Fruit fly (Drosophila melanogaster) whole organism, embryonic: Measurements from ENCODE around the gene Him.

Experiments used
- CG10654 ChIP-seq: fragments of 200-800 bp; sonication (Bioruptor generic); optimal IDR thresholded peaks from 2 replicates; lab custom pipeline; 2016; ENCODE audit warnings: missing biosample characterization, missing genetic modification characterization
- CG11093 ChIP-seq: fragments of 200-800 bp; sonication (Bioruptor generic); IDR thresholded peaks from 3 replicates; pipeline ENCODE4 v1.3.6; 2022; ENCODE audit warnings: missing biosample characterization, missing genetic modification characterization
- CG12071 ChIP-seq: fragments of 200-800 bp; sonication (Bioruptor generic); optimal IDR thresholded peaks from 3 replicates; lab custom pipeline; 2018; ENCODE audit warnings: missing biosample characterization, mild to moderate bottlenecking, missing genetic modification characterization
- CG12299 ChIP-seq: fragments of 200-800 bp; sonication (Bioruptor generic); optimal IDR thresholded peaks from 2 replicates; lab custom pipeline; 2018; ENCODE audit warnings: missing biosample characterization, mild to moderate bottlenecking, missing genetic modification characterization
- CG12744 ChIP-seq: fragments of 200-800 bp; sonication (Bioruptor generic); optimal IDR thresholded peaks from 2 replicates; lab custom pipeline; 2016; ENCODE audit warnings: missing biosample characterization, missing genetic modification characterization
- CG13287 ChIP-seq: fragments of 200-800 bp; sonication (Bioruptor generic); IDR thresholded peaks from 2 replicates; pipeline ENCODE4 v1.3.6; 2022; ENCODE audit warnings: missing biosample characterization, missing genetic modification characterization; ENCODE audit not compliant: partially characterized antibody
- CG15269 ChIP-seq: fragments of 200-800 bp; sonication (Bioruptor generic); optimal IDR thresholded peaks from 2 replicates; lab custom pipeline; 2018; ENCODE audit warnings: missing biosample characterization, mild to moderate bottlenecking, missing genetic modification characterization, moderate library complexity
- CG2199 ChIP-seq: fragments of 200-800 bp; sonication (Bioruptor generic); IDR thresholded peaks from 3 replicates; pipeline ENCODE4 v1.3.6; 2022; ENCODE audit warnings: missing biosample characterization, missing genetic modification characterization
- CG2202 ChIP-seq: fragments of 200-800 bp; sonication (Bioruptor generic); optimal IDR thresholded peaks from 2 replicates; lab custom pipeline; 2018; ENCODE audit warnings: missing biosample characterization, mild to moderate bottlenecking, missing genetic modification characterization
- CG33557 ChIP-seq: fragments of 200-800 bp; sonication (Bioruptor generic); optimal IDR thresholded peaks from 2 replicates; lab custom pipeline; 2019; ENCODE audit warnings: missing biosample characterization, mild to moderate bottlenecking, missing genetic modification characterization, moderate library complexity
- CG3847 ChIP-seq: fragments of 200-800 bp; sonication (Bioruptor generic); IDR thresholded peaks from 2 replicates; pipeline ENCODE4 v1.3.6; 2022; ENCODE audit warnings: missing biosample characterization, missing genetic modification characterization
- CG4360 ChIP-seq: fragments of 200-800 bp; sonication (Bioruptor generic); IDR thresholded peaks from 2 replicates; pipeline ENCODE4 v1.3.6; 2022; ENCODE audit warnings: missing biosample characterization, missing genetic modification characterization
- CG6765 ChIP-seq: fragments of 200-800 bp; sonication (Bioruptor generic); optimal IDR thresholded peaks from 3 replicates; lab custom pipeline; 2017; ENCODE audit warnings: missing biosample characterization, mild to moderate bottlenecking, missing genetic modification characterization
- CG7271 ChIP-seq: fragments of 200-800 bp; sonication (Bioruptor generic); optimal IDR thresholded peaks from 2 replicates; lab custom pipeline; 2018; ENCODE audit warnings: missing biosample characterization, mild to moderate bottlenecking, missing genetic modification characterization, moderate library complexity
- CG9797 ChIP-seq: fragments of 200-800 bp; sonication (Bioruptor generic); optimal IDR thresholded peaks from 3 replicates; lab custom pipeline; 2018; ENCODE audit warnings: missing biosample characterization, mild to moderate bottlenecking, missing genetic modification characterization
- D ChIP-seq, 2 experiments: fragments of 200-800 bp in 1 of 2; fragments of >200 bp in 1 of 2; sonication (Bioruptor generic) in 1 of 2; optimal IDR thresholded peaks; 2 replicates in 1 of 2; 3 replicates in 1 of 2; lab custom pipeline; 2017; ENCODE audit warnings: mild to moderate bottlenecking in 1 of 2, missing biosample characterization in 1 of 2, missing genetic modification characterization in 1 of 2, missing genetic modification reagents in 1 of 2
- Dref ChIP-seq: fragments of 200-800 bp; sonication (Bioruptor generic); IDR thresholded peaks from 2 replicates; pipeline ENCODE4 v1.3.6; 2022; ENCODE audit warnings: missing biosample characterization, missing genetic modification characterization
- HLH4C ChIP-seq: fragments of 200-800 bp; sonication (Bioruptor generic); IDR thresholded peaks from 3 replicates; pipeline ENCODE4 v1.3.6; 2022; ENCODE audit warnings: missing biosample characterization, missing genetic modification characterization; ENCODE audit not compliant: partially characterized antibody
- HmgD ChIP-seq: fragments of 200-800 bp; sonication (Bioruptor generic); optimal IDR thresholded peaks from 3 replicates; lab custom pipeline; 2016; ENCODE audit warnings: missing biosample characterization, missing genetic modification characterization
- Mad ChIP-seq: fragments of 200-800 bp; sonication (Bioruptor generic); optimal IDR thresholded peaks from 2 replicates; lab custom pipeline; 2016; ENCODE audit warnings: missing biosample characterization, missing genetic modification characterization
- Nf-YA ChIP-seq: fragments of 200-800 bp; sonication (Bioruptor generic); IDR thresholded peaks from 2 replicates; pipeline ENCODE4 v1.3.6; 2022; ENCODE audit warnings: missing biosample characterization, missing genetic modification characterization
- NfI ChIP-seq: fragments of 200-800 bp; sonication (Bioruptor generic); optimal IDR thresholded peaks from 3 replicates; lab custom pipeline; 2018; ENCODE audit warnings: missing biosample characterization, mild to moderate bottlenecking, missing genetic modification characterization, moderate library complexity
- Ravus ChIP-seq: fragments of 200-800 bp; sonication (Bioruptor generic); IDR thresholded peaks from 2 replicates; pipeline ENCODE4 v1.3.6; 2022; ENCODE audit warnings: missing biosample characterization, missing genetic modification characterization
- Sin3A ChIP-seq: fragments of >200 bp; optimal IDR thresholded peaks from 2 replicates; lab custom pipeline; 2018
- Xbp1 ChIP-seq: fragments of 200-800 bp; sonication (Bioruptor generic); optimal IDR thresholded peaks from 3 replicates; lab custom pipeline; 2016; ENCODE audit warnings: missing biosample characterization, mild to moderate bottlenecking, missing genetic modification characterization
- cg ChIP-seq: fragments of 200-800 bp; sonication (Bioruptor generic); optimal IDR thresholded peaks from 3 replicates; lab custom pipeline; 2019; ENCODE audit warnings: missing biosample characterization, mild to moderate bottlenecking, missing genetic modification characterization, moderate library complexity
- chinmo ChIP-seq: fragments of 200-800 bp; sonication (Bioruptor generic); IDR thresholded peaks from 4 replicates; pipeline ENCODE4 v1.3.6; 2022; ENCODE audit warnings: missing biosample characterization, missing genetic modification characterization; ENCODE audit not compliant: partially characterized antibody
- dpn ChIP-seq, 2 experiments: fragments of 200-800 bp; sonication (Bioruptor generic); optimal IDR thresholded peaks; 3 replicates each; lab custom pipeline; 2016; ENCODE audit warnings: missing biosample characterization in 2 of 2, missing genetic modification characterization in 2 of 2
- esg ChIP-seq: fragments of 200-800 bp; sonication (Bioruptor generic); conservative IDR thresholded peaks from 2 replicates; pipeline ENCODE4 v1.3.6; 2022; ENCODE audit warnings: missing biosample characterization, missing genetic modification characterization
- grn ChIP-seq: fragments of 200-800 bp; sonication (Bioruptor generic); optimal IDR thresholded peaks from 3 replicates; lab custom pipeline; 2017; ENCODE audit warnings: missing biosample characterization, missing genetic modification characterization
- hth ChIP-seq: fragments of >200 bp; optimal IDR thresholded peaks from 2 replicates; lab custom pipeline; 2017; ENCODE audit warnings: inconsistent platforms
- inv ChIP-seq: fragments of 200-800 bp; sonication (Bioruptor generic); IDR thresholded peaks from 2 replicates; pipeline ENCODE4 v1.3.6; 2022; ENCODE audit warnings: missing biosample characterization, missing genetic modification characterization; ENCODE audit not compliant: partially characterized antibody
- kay ChIP-seq: fragments of 200-800 bp; sonication (Bioruptor generic); optimal IDR thresholded peaks from 2 replicates; lab custom pipeline; 2016; ENCODE audit warnings: missing biosample characterization, missing genetic modification characterization
- kni ChIP-seq: fragments of 200-800 bp; sonication (Bioruptor generic); optimal IDR thresholded peaks from 3 replicates; lab custom pipeline; 2017; ENCODE audit warnings: mild to moderate bottlenecking, missing biosample characterization, missing genetic modification reagents, missing genetic modification characterization
- mirr ChIP-seq: fragments of 200-800 bp; sonication (Bioruptor generic); optimal IDR thresholded peaks from 3 replicates; lab custom pipeline; 2018; ENCODE audit warnings: missing biosample characterization, mild to moderate bottlenecking, missing genetic modification characterization
- nau ChIP-seq: fragments of 200-800 bp; sonication (Bioruptor generic); optimal IDR thresholded peaks from 3 replicates; lab custom pipeline; 2017; ENCODE audit warnings: missing biosample characterization, mild to moderate bottlenecking, missing genetic modification characterization, missing genetic modification reagents
- oc ChIP-seq: fragments of 200-800 bp; sonication (Bioruptor generic); optimal IDR thresholded peaks from 2 replicates; lab custom pipeline; 2018; ENCODE audit warnings: missing biosample characterization, mild to moderate bottlenecking, missing genetic modification characterization, moderate library complexity
- org-1 ChIP-seq: fragments of 200-800 bp; sonication (Bioruptor generic); optimal IDR thresholded peaks from 2 replicates; lab custom pipeline; 2017; ENCODE audit warnings: missing biosample characterization, missing genetic modification characterization
- prd ChIP-seq, 3 experiments: fragments of >200 bp in 2 of 3; fragments of 200-800 bp in 1 of 3; sonication (Bioruptor generic) in 1 of 3; optimal IDR thresholded peaks in 2 of 3; IDR thresholded peaks in 1 of 3; 2 replicates in 2 of 3; 3 replicates in 1 of 3; pipeline versions ENCODE4 v1.3.6 to Lab custom; 2017 to 2022; ENCODE audit warnings: missing biosample characterization in 1 of 3, missing genetic modification characterization in 1 of 3
- pzg ChIP-seq: fragments of 200-800 bp; sonication (Bioruptor generic); optimal IDR thresholded peaks from 3 replicates; lab custom pipeline; 2018; ENCODE audit warnings: missing biosample characterization, mild to moderate bottlenecking, missing genetic modification characterization, moderate library complexity
- ranshi ChIP-seq: fragments of 200-800 bp; sonication (Bioruptor generic); IDR thresholded peaks from 2 replicates; pipeline ENCODE4 v1.3.6; 2022; ENCODE audit warnings: missing biosample characterization, missing genetic modification characterization
- sd ChIP-seq: fragments of 200-800 bp; sonication (Bioruptor generic); optimal IDR thresholded peaks from 3 replicates; lab custom pipeline; 2018; ENCODE audit warnings: missing biosample characterization, mild to moderate bottlenecking, missing genetic modification characterization, moderate library complexity
- slou ChIP-seq: fragments of 200-800 bp; sonication (Bioruptor generic); optimal IDR thresholded peaks from 3 replicates; lab custom pipeline; 2016; ENCODE audit warnings: missing biosample characterization, missing genetic modification characterization
- tll ChIP-seq, 2 experiments: fragments of 200-800 bp in 1 of 2; fragments of >200 bp in 1 of 2; sonication (Bioruptor generic) in 1 of 2; optimal IDR thresholded peaks; 2 replicates each; lab custom pipeline; 2017 to 2019; ENCODE audit warnings: missing biosample characterization in 2 of 2, missing genetic modification characterization in 2 of 2, mild to moderate bottlenecking in 1 of 2, moderate library complexity in 1 of 2
- vnd ChIP-seq: fragments of 200-800 bp; sonication (Bioruptor generic); IDR thresholded peaks from 3 replicates; pipeline ENCODE4 v1.3.6; 2022; ENCODE audit warnings: missing biosample characterization, missing genetic modification characterization; ENCODE audit not compliant: partially characterized antibody
- zf30C ChIP-seq: fragments of 200-800 bp; sonication (Bioruptor generic); optimal IDR thresholded peaks from 3 replicates; lab custom pipeline; 2018; ENCODE audit warnings: missing biosample characterization, mild to moderate bottlenecking, missing genetic modification characterization

The Him gene

dm6 chrX:18259417-18259816 is 50.2 kb downstream of the Him start, which contains the start of gene CG15059:
Gene CG15059, minus strand, starts transcription at chrX:18259517.
- no peak for TF ChIP-seq vnd (GFP tag; lab: Robert Waterston, UW)
- no peak for TF ChIP-seq CG4360 (GFP tag; lab: Robert Waterston, UW)
- no peak for TF ChIP-seq mirr (GFP tag; lab: Kevin White, UChicago)
- no peak for TF ChIP-seq inv
- no peak for TF ChIP-seq org-1 (GFP tag; lab: Kevin White, UChicago)
- TF ChIP-seq esg: no peak
- no peak for TF ChIP-seq CG2199
- no peak for TF ChIP-seq zf30C (GFP tag; lab: Kevin White, UChicago)
- TF ChIP-seq Nf-YA (GFP tag; lab: Robert Waterston, UW): no peak
- no peak for TF ChIP-seq Ravus (GFP tag; lab: Robert Waterston, UW)
- TF ChIP-seq CG6765: no peak
- no peak for TF ChIP-seq CG12299 (tag; lab: Kevin White, UChicago)
- no peak for TF ChIP-seq CG3847
- TF ChIP-seq chinmo (GFP tag; lab: Robert Waterston, UW): no peak
- TF ChIP-seq hth (lab: Kevin White, UChicago): no peak
- TF ChIP-seq Dref (GFP tag; lab: Robert Waterston, UW): no peak
- no peak for TF ChIP-seq HmgD (GFP tag; lab: Kevin White, UChicago)
- no peak for TF ChIP-seq Xbp1 (GFP tag; lab: Kevin White, UChicago)
- TF ChIP-seq prd (optimal IDR thresholded peaks at IDR 0.05; lab: Kevin White, UChicago): no peak
- TF ChIP-seq prd (GFP tag; IDR thresholded peaks at IDR 0.05; lab: Robert Waterston, UW): no peak
- TF ChIP-seq CG15269 (tag; lab: Kevin White, UChicago): no peak

dm6 chrX:18259984-18260550 is 50.8 kb downstream of the Him start:
- TF ChIP-seq CG7271: no peak
- peak in 1 of 2 experiments; percentile 95 for TF ChIP-seq tll (GFP tag; optimal IDR thresholded peaks at IDR 0.05; lab: Kevin White, UChicago)
- no peak for TF ChIP-seq NfI (GFP tag; lab: Kevin White, UChicago)
- no peak for TF ChIP-seq dpn (GFP tag; optimal IDR thresholded peaks at IDR 0.05; lab: Kevin White, UChicago)
- TF ChIP-seq CG10654 (GFP tag; lab: Kevin White, UChicago): no peak
- no peak for TF ChIP-seq ranshi (GFP tag; lab: Robert Waterston, UW)
- no peak for TF ChIP-seq CG12071
- TF ChIP-seq CG9797 (GFP tag; lab: Kevin White, UChicago): no peak
- TF ChIP-seq kay (GFP tag; lab: Kevin White, UChicago): no peak
- TF ChIP-seq CG11093 (GFP tag; lab: Robert Waterston, UW): no peak
- TF ChIP-seq slou (GFP tag; lab: Kevin White, UChicago): no peak
- TF ChIP-seq CG2202 (tag; lab: Kevin White, UChicago): no peak
- no peak for TF ChIP-seq CG33557 (GFP tag; lab: Kevin White, UChicago)
- TF ChIP-seq grn (GFP tag; lab: Kevin White, UChicago): peak; percentile 24
- TF ChIP-seq pzg (GFP tag; lab: Kevin White, UChicago): no peak
- TF ChIP-seq D (optimal IDR thresholded peaks at IDR 0.05; lab: Kevin White, UChicago): peak; percentile 85
- TF ChIP-seq D (GFP tag; optimal IDR thresholded peaks at IDR 0.05; lab: Kevin White, UChicago): no peak
- TF ChIP-seq Mad: no peak
- TF ChIP-seq CG13287 (GFP tag; lab: Robert Waterston, UW): no peak
- no peak for TF ChIP-seq cg
- no peak for TF ChIP-seq HLH4C
- TF ChIP-seq sd (tag; lab: Kevin White, UChicago): no peak
- TF ChIP-seq CG12744: no peak
- no peak for TF ChIP-seq oc (tag; lab: Kevin White, UChicago)
- no peak for TF ChIP-seq Sin3A (lab: Kevin White, UChicago)
- TF ChIP-seq nau (GFP tag; lab: Kevin White, UChicago): no peak
- TF ChIP-seq kni (GFP tag; lab: Kevin White, UChicago): peak; percentile 41
- TF ChIP-seq, all 482 proteins: peak for 4
